Worm (Caenorhabditis elegans) whole organism, late embryonic: ENCODE measurements around the gene F11D11.21.

Experiments
- C08G9.2 ChIP-seq: sonication (generic microtip); optimal IDR thresholded peaks from 2 replicates; lab custom pipeline; 2016; ENCODE audit warnings: mild to moderate bottlenecking, missing genetic modification characterization, moderate library complexity, missing compliant biosample characterization
- C38D4.7 ChIP-seq: fragments of 200-800 bp; sonication (Bioruptor generic); optimal IDR thresholded peaks from 2 replicates; lab custom pipeline; 2018; ENCODE audit warnings: mild to moderate bottlenecking, missing genetic modification characterization, moderate library complexity, missing compliant biosample characterization
- F13H6.1 ChIP-seq: sonication (generic microtip); optimal IDR thresholded peaks from 2 replicates; lab custom pipeline; 2016; ENCODE audit warnings: missing genetic modification characterization, missing compliant biosample characterization
- T23F11.4 ChIP-seq: fragments of 200-800 bp; sonication (Bioruptor generic); optimal IDR thresholded peaks from 2 replicates; lab custom pipeline; 2018; ENCODE audit warnings: mild to moderate bottlenecking, missing genetic modification characterization, missing compliant biosample characterization
- ama-1 ChIP-seq: fragments of 150-350 bp; optimal IDR thresholded peaks from 2 replicates; lab custom pipeline; 2014
- ceh-19 ChIP-seq: fragments of 200-800 bp; sonication (Bioruptor generic); optimal IDR thresholded peaks from 2 replicates; lab custom pipeline; 2018; ENCODE audit warnings: mild to moderate bottlenecking, missing genetic modification characterization, missing compliant biosample characterization
- ceh-31 ChIP-seq: sonication (generic microtip); optimal IDR thresholded peaks from 2 replicates; lab custom pipeline; 2016; ENCODE audit warnings: missing genetic modification characterization, missing compliant biosample characterization
- ceh-6 ChIP-seq: fragments of 200-800 bp; sonication (Bioruptor generic); optimal IDR thresholded peaks from 2 replicates; lab custom pipeline; 2018; ENCODE audit warnings: mild to moderate bottlenecking, missing genetic modification characterization, missing compliant biosample characterization
- ceh-9 ChIP-seq: sonication (generic microtip); optimal IDR thresholded peaks from 2 replicates; lab custom pipeline; 2016; ENCODE audit warnings: mild to moderate bottlenecking, missing genetic modification characterization, inconsistent platforms, missing compliant biosample characterization
- che-1 ChIP-seq: sonication (generic microtip); optimal IDR thresholded peaks from 2 replicates; lab custom pipeline; 2016; ENCODE audit warnings: mild to moderate bottlenecking, missing genetic modification characterization, missing compliant biosample characterization
- dmd-4 ChIP-seq: sonication (generic microtip); optimal IDR thresholded peaks from 2 replicates; lab custom pipeline; 2016; ENCODE audit warnings: borderline replicate concordance, missing genetic modification characterization, missing compliant biosample characterization
- elt-2 ChIP-seq: sonication (generic microtip); optimal IDR thresholded peaks from 2 replicates; lab custom pipeline; 2016; ENCODE audit warnings: missing genetic modification reagents, missing genetic modification characterization, missing compliant biosample characterization
- elt-4 ChIP-seq: sonication (generic microtip); optimal IDR thresholded peaks from 2 replicates; lab custom pipeline; 2016; ENCODE audit warnings: missing genetic modification characterization, missing compliant biosample characterization
- ets-4 ChIP-seq: sonication (generic microtip); optimal IDR thresholded peaks from 2 replicates; lab custom pipeline; 2016; ENCODE audit warnings: missing genetic modification characterization, missing compliant biosample characterization
- eyg-1 ChIP-seq: sonication (generic microtip); optimal IDR thresholded peaks from 2 replicates; lab custom pipeline; 2016; ENCODE audit warnings: missing genotype, missing genetic modification characterization, missing compliant biosample characterization
- fkh-10 ChIP-seq: fragments of 150-350 bp; optimal IDR thresholded peaks from 2 replicates; lab custom pipeline; 2014; ENCODE audit warnings: missing biosample characterization, missing genetic modification reagents, missing genetic modification characterization
- hlh-6 ChIP-seq: sonication (generic microtip); optimal IDR thresholded peaks from 2 replicates; lab custom pipeline; 2016; ENCODE audit warnings: missing genotype, missing genetic modification characterization, missing compliant biosample characterization
- lim-6 ChIP-seq: sonication (generic microtip); optimal IDR thresholded peaks from 2 replicates; lab custom pipeline; 2016; ENCODE audit warnings: missing genetic modification characterization, missing compliant biosample characterization
- madf-2 ChIP-seq: sonication (generic microtip); optimal IDR thresholded peaks from 2 replicates; lab custom pipeline; 2017; ENCODE audit warnings: missing genetic modification characterization, missing compliant biosample characterization
- nfya-1 ChIP-seq: sonication (generic microtip); optimal IDR thresholded peaks from 2 replicates; lab custom pipeline; 2017; ENCODE audit warnings: missing genetic modification characterization, mild to moderate bottlenecking, missing compliant biosample characterization, antibody characterized with exemption, moderate library complexity
- nhr-232 ChIP-seq: sonication (generic microtip); optimal IDR thresholded peaks from 2 replicates; lab custom pipeline; 2016; ENCODE audit warnings: missing genetic modification characterization, missing compliant biosample characterization
- npax-4 ChIP-seq: sonication (generic microtip); optimal IDR thresholded peaks from 2 replicates; lab custom pipeline; 2016; ENCODE audit warnings: missing genetic modification characterization, missing compliant biosample characterization
- odd-2 ChIP-seq: sonication (generic microtip); optimal IDR thresholded peaks from 2 replicates; lab custom pipeline; 2017; ENCODE audit warnings: antibody characterized with exemption, mild to moderate bottlenecking, missing genetic modification characterization, missing compliant biosample characterization
- pax-1 ChIP-seq: fragments of 150-350 bp; optimal IDR thresholded peaks from 2 replicates; lab custom pipeline; 2014; ENCODE audit warnings: missing biosample characterization, missing genetic modification characterization
- pha-2 ChIP-seq: sonication (generic microtip); optimal IDR thresholded peaks from 2 replicates; lab custom pipeline; 2017; ENCODE audit warnings: mild to moderate bottlenecking, missing genetic modification characterization, missing compliant biosample characterization
- pha-4 ChIP-seq: fragments of 150-350 bp; optimal IDR thresholded peaks from 2 replicates; lab custom pipeline; 2018; ENCODE audit warnings: missing biosample characterization, missing genetic modification reagents, missing genetic modification characterization
- sox-2 ChIP-seq: fragments of 200-800 bp; sonication (Bioruptor generic); IDR thresholded peaks from 2 replicates; pipeline ENCODE4 v1.3.6; 2022; ENCODE audit warnings: missing genetic modification reagents, missing genetic modification characterization, missing compliant biosample characterization
- tbx-7 ChIP-seq: sonication (generic microtip); optimal IDR thresholded peaks from 2 replicates; lab custom pipeline; 2016; ENCODE audit warnings: missing genotype, missing genetic modification characterization, missing compliant biosample characterization
- ttx-3 ChIP-seq: sonication (generic microtip); optimal IDR thresholded peaks from 2 replicates; lab custom pipeline; 2016; ENCODE audit warnings: missing genetic modification reagents, missing genetic modification characterization, missing compliant biosample characterization
- unc-86 ChIP-seq: sonication (generic microtip); optimal IDR thresholded peaks from 2 replicates; lab custom pipeline; 2016; ENCODE audit warnings: missing genetic modification characterization, missing compliant biosample characterization

Gene F11D11.21

DNA sequence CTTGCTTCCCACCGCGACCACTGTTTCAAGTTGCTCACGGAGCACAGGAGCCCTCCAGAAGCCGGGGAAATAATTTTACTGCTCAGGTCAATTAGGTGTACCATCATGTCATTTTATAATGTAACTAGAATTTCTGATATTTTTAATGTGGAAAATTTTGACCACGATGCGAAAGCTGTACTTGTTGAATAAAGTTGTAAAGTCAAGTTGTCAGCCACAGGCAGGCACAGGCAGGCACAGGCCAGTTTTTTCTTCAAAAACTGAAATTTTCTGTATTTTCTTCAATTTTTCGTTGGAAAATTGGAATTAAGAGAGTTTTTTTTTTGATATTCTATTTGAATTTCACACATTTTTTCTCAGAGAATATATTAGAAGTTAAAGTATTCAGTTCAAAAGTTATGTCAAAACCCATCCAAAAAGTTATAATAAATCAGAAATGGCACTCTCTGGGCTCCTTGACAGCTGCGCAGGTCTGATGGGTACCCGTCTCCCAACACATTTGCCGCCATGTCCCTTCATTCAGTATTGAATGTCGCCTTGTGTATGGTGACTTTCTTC, 44.2 kb downstream of the F11D11.21 start, which contains the start of gene Y17D7C.1:
Gene Y17D7C.1 (plus strand): TSS at position 508 of the 558 bp plus-strand sequence.
- no peak for TF ChIP-seq ceh-6 (GFP tag; lab: Kevin White, UChicago)
- TF ChIP-seq pha-4 (tag; lab: Kevin White, UChicago): no peak
- TF ChIP-seq madf-2 (tag; lab: Kevin White, UChicago): no peak
- TF ChIP-seq eyg-1 (tag; lab: Kevin White, UChicago): no peak
- no peak for TF ChIP-seq lim-6 (tag; lab: Kevin White, UChicago)
- TF ChIP-seq ceh-31 (tag; lab: Kevin White, UChicago): no peak
- TF ChIP-seq sox-2 (GFP tag; lab: Robert Waterston, UW): no peak
- TF ChIP-seq npax-4 (tag; lab: Kevin White, UChicago): no peak
- no peak for TF ChIP-seq pha-2 (tag; lab: Kevin White, UChicago)
- TF ChIP-seq nhr-232 (tag; lab: Kevin White, UChicago): no peak
- no peak for TF ChIP-seq ama-1 (lab: Kevin White, UChicago)
- no peak for TF ChIP-seq pax-1
- no peak for TF ChIP-seq ceh-9 (tag; lab: Kevin White, UChicago)
- TF ChIP-seq ttx-3 (tag; lab: Kevin White, UChicago): no peak
- no peak for TF ChIP-seq unc-86 (tag; lab: Kevin White, UChicago)

ce11 chrV:18705319-18706062, 44.9 kb downstream of the F11D11.21 start:
- TF ChIP-seq C08G9.2 (tag; lab: Kevin White, UChicago): no peak
- TF ChIP-seq fkh-10 (GFP tag; lab: Kevin White, UChicago): peak; percentile 18
- peak; percentile 70 for TF ChIP-seq dmd-4 (tag; lab: Kevin White, UChicago)
- no peak for TF ChIP-seq hlh-6
- TF ChIP-seq che-1 (tag; lab: Kevin White, UChicago): no peak
- TF ChIP-seq C38D4.7 (GFP tag; lab: Kevin White, UChicago): no peak
- TF ChIP-seq tbx-7: no peak
- no peak for TF ChIP-seq odd-2 (tag; lab: Kevin White, UChicago)
- no peak for TF ChIP-seq nfya-1 (tag; lab: Kevin White, UChicago)
- no peak for TF ChIP-seq F13H6.1 (tag; lab: Kevin White, UChicago)
- TF ChIP-seq npax-4 (tag; lab: Kevin White, UChicago): no peak
- TF ChIP-seq T23F11.4 (GFP tag; lab: Kevin White, UChicago): no peak
- no peak for TF ChIP-seq ceh-31 (tag; lab: Kevin White, UChicago)
- no peak for TF ChIP-seq ets-4
- TF ChIP-seq, all 69 proteins: peak for 2

ce11 chrV:18701306-18701705, 49.0 kb downstream of the F11D11.21 start, which contains the start of gene Y69H2.9:
Gene Y69H2.9 (plus strand): TSS chrV:18701538.
- no peak for TF ChIP-seq elt-4 (tag; lab: Kevin White, UChicago)
- peak; percentile 91 for TF ChIP-seq elt-2 (tag; lab: Kevin White, UChicago)
- no peak for TF ChIP-seq ceh-19 (GFP tag; lab: Kevin White, UChicago)
